Worm (Caenorhabditis elegans) whole organism, young adult: ENCODE data around the gene fust-1.

Experiments used
- B0035.1 ChIP-seq: sonication (generic microtip); optimal IDR thresholded peaks from 2 replicates; lab custom pipeline; 2016; ENCODE audit warnings: missing genetic modification characterization, mild to moderate bottlenecking, missing compliant biosample characterization, missing genotype, missing genetic modification reagents
- C06A6.2 ChIP-seq: fragments of 200-800 bp; sonication (Bioruptor generic); conservative IDR thresholded peaks from 2 replicates; pipeline ENCODE4 v1.3.6; 2022; ENCODE audit warnings: missing genetic modification characterization, missing compliant biosample characterization
- D2030.7 ChIP-seq: fragments of 200-800 bp; sonication (Bioruptor generic); IDR thresholded peaks from 2 replicates; pipeline ENCODE4 v1.3.6; 2022; ENCODE audit warnings: missing genetic modification reagents, missing genetic modification characterization, missing compliant biosample characterization
- F10E7.11 ChIP-seq: sonication (generic microtip); optimal IDR thresholded peaks from 2 replicates; lab custom pipeline; 2017; ENCODE audit warnings: mild to moderate bottlenecking, missing genetic modification characterization, moderate library complexity, missing compliant biosample characterization
- F22D6.2 ChIP-seq: sonication (generic microtip); optimal IDR thresholded peaks from 2 replicates; lab custom pipeline; 2016; ENCODE audit warnings: mild to moderate bottlenecking, missing genetic modification characterization, missing compliant biosample characterization
- F33H1.4 ChIP-seq: fragments of 200-800 bp; sonication (Bioruptor generic); IDR thresholded peaks from 2 replicates; pipeline ENCODE4 v1.3.6; 2022; ENCODE audit warnings: missing genetic modification reagents, missing genetic modification characterization, missing compliant biosample characterization
- F49E8.2 ChIP-seq: sonication (generic microtip); optimal IDR thresholded peaks from 3 replicates; lab custom pipeline; 2017; ENCODE audit warnings: missing genetic modification characterization, mild to moderate bottlenecking, missing compliant biosample characterization, antibody characterized with exemption, moderate library complexity; ENCODE audit not compliant: insufficient read depth
- F57C9.4 ChIP-seq: sonication (generic microtip); optimal IDR thresholded peaks from 2 replicates; lab custom pipeline; 2017; ENCODE audit warnings: mild to moderate bottlenecking, missing genetic modification characterization, missing compliant biosample characterization
- K11D2.4 ChIP-seq: fragments of 200-800 bp; sonication (Bioruptor generic); IDR thresholded peaks from 2 replicates; pipeline ENCODE4 v1.3.6; 2022; ENCODE audit warnings: missing genetic modification reagents, missing genetic modification characterization, missing compliant biosample characterization
- Y67H2A.10 ChIP-seq: fragments of 200-800 bp; sonication (Bioruptor generic); conservative IDR thresholded peaks from 2 replicates; pipeline ENCODE4 v1.3.6; 2022; ENCODE audit warnings: missing genetic modification reagents, missing genetic modification characterization, missing compliant biosample characterization
- Y95B8A.8 ChIP-seq: fragments of 200-800 bp; sonication (Bioruptor generic); IDR thresholded peaks from 2 replicates; pipeline ENCODE4 v1.3.6; 2022; ENCODE audit warnings: missing genetic modification reagents, missing genetic modification characterization, missing compliant biosample characterization
- akir-1 ChIP-seq: fragments of 200-800 bp; sonication (Bioruptor generic); optimal IDR thresholded peaks from 2 replicates; lab custom pipeline; 2018; ENCODE audit warnings: mild to moderate bottlenecking, missing genetic modification characterization, moderate library complexity, missing compliant biosample characterization
- ama-1 ChIP-seq, 3 experiments: fragments of 150-350 bp in 1 of 3; sonication (generic microtip) in 2 of 3; optimal IDR thresholded peaks; 2 replicates each; lab custom pipeline; 2014 to 2018; ENCODE audit warnings: missing biosample characterization in 2 of 3, missing genetic modification characterization in 2 of 3, missing genetic modification reagents in 2 of 3
- aptf-2 ChIP-seq: fragments of 200-800 bp; sonication (Bioruptor generic); conservative IDR thresholded peaks from 2 replicates; pipeline ENCODE4 v1.3.6; 2022; ENCODE audit warnings: missing genetic modification reagents, missing genetic modification characterization, missing compliant biosample characterization
- atf-7 ChIP-seq: sonication (generic microtip); optimal IDR thresholded peaks from 2 replicates; lab custom pipeline; 2017; ENCODE audit warnings: mild to moderate bottlenecking, missing genetic modification characterization, missing compliant biosample characterization
- athp-1 ChIP-seq: sonication (generic microtip); optimal IDR thresholded peaks from 2 replicates; lab custom pipeline; 2017; ENCODE audit warnings: mild to moderate bottlenecking, missing genetic modification characterization, missing compliant biosample characterization
- attf-3 ChIP-seq: fragments of 200-800 bp; sonication (Bioruptor generic); conservative IDR thresholded peaks from 2 replicates; pipeline ENCODE4 v1.3.6; 2022; ENCODE audit warnings: missing genetic modification reagents, missing genetic modification characterization, missing compliant biosample characterization
- attf-5 ChIP-seq: fragments of 200-800 bp; sonication (Bioruptor generic); optimal IDR thresholded peaks from 2 replicates; lab custom pipeline; 2018; ENCODE audit warnings: mild to moderate bottlenecking, missing genetic modification characterization, missing compliant biosample characterization
- bed-1 ChIP-seq: fragments of 200-800 bp; sonication (Bioruptor generic); IDR thresholded peaks from 2 replicates; pipeline ENCODE4 v1.3.6; 2022; ENCODE audit warnings: missing genetic modification reagents, missing genetic modification characterization, missing compliant biosample characterization
- ccch-3 ChIP-seq: fragments of 200-800 bp; sonication (Bioruptor generic); optimal IDR thresholded peaks from 2 replicates; lab custom pipeline; 2018; ENCODE audit warnings: mild to moderate bottlenecking, missing genetic modification characterization, missing compliant biosample characterization
- cebp-1 ChIP-seq, 2 experiments: fragments of 200-800 bp in 1 of 2; sonication (Bioruptor generic) in 1 of 2; sonication (generic microtip) in 1 of 2; IDR thresholded peaks in 1 of 2; optimal IDR thresholded peaks in 1 of 2; 2 replicates each; pipeline versions ENCODE4 v1.3.6 to Lab custom; 2017 to 2022; ENCODE audit warnings: missing compliant biosample characterization in 2 of 2, missing genetic modification characterization in 2 of 2, mild to moderate bottlenecking in 1 of 2, missing genetic modification reagents in 1 of 2, moderate library complexity in 1 of 2
- ceh-100 ChIP-seq: fragments of 200-800 bp; sonication (Bioruptor generic); IDR thresholded peaks from 2 replicates; pipeline ENCODE4 v1.3.6; 2022; ENCODE audit warnings: missing genetic modification reagents, missing genetic modification characterization, missing compliant biosample characterization
- ceh-27 ChIP-seq: fragments of 200-800 bp; sonication (Bioruptor generic); optimal IDR thresholded peaks from 2 replicates; lab custom pipeline; 2018; ENCODE audit warnings: mild to moderate bottlenecking, missing genetic modification characterization, moderate library complexity, missing compliant biosample characterization
- ceh-40 ChIP-seq: fragments of 200-800 bp; sonication (Bioruptor generic); IDR thresholded peaks from 2 replicates; pipeline ENCODE4 v1.3.6; 2022; ENCODE audit warnings: missing genetic modification characterization, missing compliant biosample characterization
- ceh-58 ChIP-seq: fragments of 200-800 bp; sonication (Bioruptor generic); IDR thresholded peaks from 2 replicates; pipeline ENCODE4 v1.3.6; 2022; ENCODE audit warnings: missing genetic modification characterization, missing compliant biosample characterization
- chd-7 ChIP-seq: sonication (generic microtip); optimal IDR thresholded peaks from 2 replicates; lab custom pipeline; 2016; ENCODE audit warnings: mild to moderate bottlenecking, missing genetic modification characterization, moderate library complexity, missing compliant biosample characterization
- die-1 ChIP-seq: sonication (generic microtip); optimal IDR thresholded peaks from 2 replicates; lab custom pipeline; 2016; ENCODE audit warnings: missing genotype, mild to moderate bottlenecking, missing genetic modification characterization, missing compliant biosample characterization
- efl-1 ChIP-seq: fragments of 150-350 bp; optimal IDR thresholded peaks from 2 replicates; lab custom pipeline; 2014; ENCODE audit warnings: missing biosample characterization, missing genetic modification reagents, missing genetic modification characterization
- egl-44 ChIP-seq: fragments of 200-800 bp; sonication (Bioruptor generic); IDR thresholded peaks from 2 replicates; pipeline ENCODE4 v1.3.6; 2022; ENCODE audit warnings: missing genetic modification reagents, missing genetic modification characterization, missing compliant biosample characterization
- fkh-3 ChIP-seq: sonication (generic microtip); optimal IDR thresholded peaks from 2 replicates; lab custom pipeline; 2016; ENCODE audit warnings: mild to moderate bottlenecking, missing genetic modification characterization, missing compliant biosample characterization
- hlh-12 ChIP-seq: sonication (generic microtip); optimal IDR thresholded peaks from 2 replicates; lab custom pipeline; 2016; ENCODE audit warnings: missing genetic modification characterization, missing compliant biosample characterization
- hmg-1.2 ChIP-seq: fragments of 200-800 bp; sonication (Bioruptor generic); IDR thresholded peaks from 2 replicates; pipeline ENCODE4 v1.3.6; 2022; ENCODE audit warnings: missing genetic modification reagents, missing genetic modification characterization, missing compliant biosample characterization
- hmg-20 ChIP-seq: fragments of 200-800 bp; sonication (Bioruptor generic); IDR thresholded peaks from 2 replicates; pipeline ENCODE4 v1.3.6; 2022; ENCODE audit warnings: missing genetic modification reagents, missing genetic modification characterization, missing compliant biosample characterization
- hrde-1 ChIP-seq: sonication (generic microtip); optimal IDR thresholded peaks from 2 replicates; lab custom pipeline; 2016; ENCODE audit warnings: missing genetic modification characterization, mild to moderate bottlenecking, missing compliant biosample characterization, moderate library complexity, missing genotype, missing genetic modification reagents, borderline replicate concordance
- let-607 ChIP-seq, 2 experiments: fragments of 200-800 bp in 1 of 2; sonication (Bioruptor generic) in 1 of 2; sonication (generic microtip) in 1 of 2; optimal IDR thresholded peaks; 2 replicates each; lab custom pipeline; 2016 to 2018; ENCODE audit warnings: mild to moderate bottlenecking in 2 of 2, missing compliant biosample characterization in 2 of 2, missing genetic modification characterization in 2 of 2, moderate library complexity in 2 of 2, missing genotype in 1 of 2
- lin-40 ChIP-seq: sonication (generic microtip); optimal IDR thresholded peaks from 2 replicates; lab custom pipeline; 2016; ENCODE audit warnings: missing genetic modification characterization, mild to moderate bottlenecking, missing compliant biosample characterization, missing genotype, missing genetic modification reagents
- madf-10 ChIP-seq: sonication (generic microtip); optimal IDR thresholded peaks from 2 replicates; lab custom pipeline; 2016; ENCODE audit warnings: mild to moderate bottlenecking, missing genetic modification characterization, missing compliant biosample characterization
- nfyb-1 ChIP-seq: fragments of 200-800 bp; sonication (Bioruptor generic); IDR thresholded peaks from 2 replicates; pipeline ENCODE4 v1.3.6; 2022; ENCODE audit warnings: missing genetic modification reagents, missing genetic modification characterization, missing compliant biosample characterization
- nhr-120 ChIP-seq: fragments of 200-800 bp; sonication (Bioruptor generic); IDR thresholded peaks from 2 replicates; pipeline ENCODE4 v1.3.6; 2022; ENCODE audit warnings: missing genetic modification characterization, missing compliant biosample characterization
- nhr-27 ChIP-seq: fragments of 200-800 bp; sonication (Bioruptor generic); optimal IDR thresholded peaks from 2 replicates; lab custom pipeline; 2018; ENCODE audit warnings: mild to moderate bottlenecking, missing genetic modification characterization, moderate library complexity, missing compliant biosample characterization
- snpc-3.4 ChIP-seq: sonication (generic microtip); optimal IDR thresholded peaks from 2 replicates; lab custom pipeline; 2017; ENCODE audit warnings: missing genetic modification characterization, mild to moderate bottlenecking, missing compliant biosample characterization, antibody characterized with exemption, moderate library complexity, missing genotype, missing genetic modification reagents
- sptf-2 ChIP-seq: fragments of 200-800 bp; sonication (Bioruptor generic); optimal IDR thresholded peaks from 2 replicates; lab custom pipeline; 2018; ENCODE audit warnings: mild to moderate bottlenecking, missing genetic modification characterization, missing compliant biosample characterization
- tbp1 ChIP-seq: fragments of 200-800 bp; sonication (Bioruptor generic); optimal IDR thresholded peaks from 2 replicates; lab custom pipeline; 2018; ENCODE audit warnings: mild to moderate bottlenecking, missing genetic modification characterization, missing compliant biosample characterization
- tlf-1 ChIP-seq: fragments of 200-800 bp; sonication (Bioruptor generic); optimal IDR thresholded peaks from 2 replicates; lab custom pipeline; 2018; ENCODE audit warnings: mild to moderate bottlenecking, missing genetic modification characterization, missing compliant biosample characterization
- unc-62 ChIP-seq: fragments of 150-350 bp; optimal IDR thresholded peaks from 2 replicates; lab custom pipeline; 2014; ENCODE audit warnings: missing biosample characterization, missing genetic modification reagents, missing genetic modification characterization
- zim-3 ChIP-seq: sonication (generic microtip); optimal IDR thresholded peaks from 2 replicates; lab custom pipeline; 2017; ENCODE audit warnings: mild to moderate bottlenecking, missing genetic modification characterization, moderate library complexity, missing compliant biosample characterization

Gene fust-1

ce11 chrII:7200051-7200599 is 47.7 kb downstream of the fust-1 start, which contains the start of gene pcrg-1 (continued):
- TF ChIP-seq attf-5 (GFP tag; lab: Kevin White, UChicago) (peak; percentile 70), Y95B8A.8 (peak; percentile 51; the same call in 1 of the 2 replicates), unc-62 (GFP tag; lab: Kevin White, UChicago) (no peak), ccch-3 (GFP tag; lab: Kevin White, UChicago) (no peak), C06A6.2 (GFP tag; lab: Robert Waterston, UW) (peak; percentile 69; the same call in 1 of the 2 replicates), F22D6.2 (tag; lab: Kevin White, UChicago) (peak; percentile 58), hrde-1 (tag; lab: Kevin White, UChicago) (peak; percentile 30), snpc-3.4 (tag; lab: Kevin White, UChicago) (peak; percentile 90), attf-3 (GFP tag; lab: Robert Waterston, UW) (peak; percentile 64), K11D2.4 (peak; percentile 63; the same call in 1 of the 2 replicates), chd-7 (tag; lab: Kevin White, UChicago) (peak; percentile 93), ceh-100 (GFP tag; lab: Robert Waterston, UW) (peak; percentile 73), tbp1 (GFP tag; lab: Kevin White, UChicago) (peak; percentile 87), sptf-2 (GFP tag; lab: Kevin White, UChicago) (peak; percentile 82), F49E8.2 (tag; lab: Kevin White, UChicago) (peak; percentile 76), nhr-27 (tag; lab: Kevin White, UChicago) (peak; percentile 61), F33H1.4 (GFP tag; lab: Robert Waterston, UW) (peak; percentile 48; the same call in 1 of the 2 replicates), efl-1 (GFP tag; lab: Kevin White, UChicago) (no peak), hmg-1.2 (GFP tag; lab: Robert Waterston, UW) (peak; percentile 92), zim-3 (tag; lab: Kevin White, UChicago) (peak; percentile 82), fkh-3 (tag; lab: Kevin White, UChicago) (peak; percentile 68), B0035.1 (tag; lab: Kevin White, UChicago) (peak; percentile 16), Y67H2A.10 (GFP tag; lab: Robert Waterston, UW) (no peak), nfyb-1 (GFP tag; lab: Robert Waterston, UW) (peak; percentile 84), egl-44 (GFP tag; lab: Robert Waterston, UW) (peak; percentile 80; the same call in 1 of the 2 replicates), F57C9.4 (tag; lab: Kevin White, UChicago) (peak; percentile 10), athp-1 (tag; lab: Kevin White, UChicago) (peak; percentile 94), hlh-12 (tag; lab: Kevin White, UChicago) (peak; percentile 11), aptf-2 (GFP tag; lab: Robert Waterston, UW) (0 out of 2 replicates have a peak, but pooled peaks have one; percentile 30), bed-1 (peak; percentile 80; the same call in 1 of the 2 replicates), tlf-1 (GFP tag; lab: Kevin White, UChicago) (peak; percentile 82), hmg-20 (GFP tag; lab: Robert Waterston, UW) (peak; percentile 61; the same call in 1 of the 2 replicates), let-607 (tag; optimal IDR thresholded peaks at IDR 0.05; lab: Kevin White, UChicago) (peak; percentile 40 to 43), ceh-27 (GFP tag; lab: Kevin White, UChicago) (peak; percentile 89), ama-1 (optimal IDR thresholded peaks at IDR 0.05; lab: Kevin White, UChicago) (no peak), ama-1 (GFP tag; optimal IDR thresholded peaks at IDR 0.05; lab: Kevin White, UChicago) (peak; percentile 43 to 86), die-1 (tag; lab: Kevin White, UChicago) (peak; percentile 91), atf-7 (tag; lab: Kevin White, UChicago) (peak; percentile 56), ceh-40 (GFP tag; lab: Robert Waterston, UW) (peak; percentile 86), lin-40 (tag; lab: Kevin White, UChicago) (peak; percentile 76), ceh-58 (0 out of 2 replicates have a peak, but pooled peaks have one; percentile 7), akir-1 (GFP tag; lab: Kevin White, UChicago) (peak; percentile 36), madf-10 (tag; lab: Kevin White, UChicago) (peak; percentile 59), nhr-120 (GFP tag; lab: Robert Waterston, UW) (0 out of 2 replicates have a peak, but pooled peaks have one; percentile 35), F10E7.11 (tag; lab: Kevin White, UChicago) (peak; percentile 4), D2030.7 (GFP tag; lab: Robert Waterston, UW) (peak; percentile 78), cebp-1 (GFP tag; IDR thresholded peaks at IDR 0.05; lab: Robert Waterston, UW) (peak; percentile 22; the same call in 1 of the 2 replicates), cebp-1 (tag; optimal IDR thresholded peaks at IDR 0.05; lab: Kevin White, UChicago) (no peak)
